Fruit fly (Drosophila melanogaster) whole organism, pupa: ENCODE results near the gene RpS9.

Experiments
- CG14655 ChIP-seq: fragments of 200-800 bp; sonication (Bioruptor generic); optimal IDR thresholded peaks from 3 replicates; lab custom pipeline; 2017; ENCODE audit warnings: mild to moderate bottlenecking, missing biosample characterization, missing genetic modification reagents, missing genetic modification characterization
- EcR ChIP-seq: fragments of 200-800 bp; sonication (Bioruptor generic); optimal IDR thresholded peaks from 3 replicates; lab custom pipeline; 2019; ENCODE audit warnings: missing biosample characterization, missing genetic modification characterization, mild to moderate bottlenecking, moderate library complexity, missing genetic modification reagents
- fd96Ca ChIP-seq: fragments of 200-800 bp; sonication (Bioruptor generic); IDR thresholded peaks from 3 replicates; pipeline ENCODE4 v1.3.6; 2022; ENCODE audit warnings: missing biosample characterization, missing genetic modification characterization

DNA sequence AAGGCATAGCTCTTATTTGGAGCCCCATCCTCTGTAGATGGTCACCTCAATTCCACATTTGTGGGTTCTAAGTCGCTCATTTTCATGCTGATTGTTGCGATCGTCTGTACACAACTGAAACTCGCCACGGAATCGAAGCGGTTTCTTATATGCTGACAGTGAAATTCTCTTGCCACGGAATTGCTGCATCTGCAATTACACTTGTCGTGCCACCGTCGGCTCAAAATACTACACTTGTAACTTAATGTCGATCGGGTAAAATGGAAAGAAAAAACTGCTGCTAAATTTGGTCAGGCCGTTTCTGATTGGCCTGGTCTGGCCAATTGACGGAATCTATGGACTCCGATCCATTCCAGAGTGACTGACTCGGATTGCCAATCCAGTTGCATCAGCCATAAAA lies 14.1 kb downstream of the RpS9 start:
- TF ChIP-seq EcR (GFP tag; lab: Kevin White, UChicago) (no peak), CG14655 (GFP tag; lab: Kevin White, UChicago) (no peak), fd96Ca (GFP tag; lab: Robert Waterston, UW) (no peak)
